Fruit fly (Drosophila melanogaster) whole organism, embryonic: ENCODE measurements around the gene CG1273.
A peak's percentile ranks its signal among the peaks of the same experiment; 100 is the strongest.

Experiments used
- Blimp-1 ChIP-seq: fragments of 200-800 bp; sonication (Bioruptor generic); optimal IDR thresholded peaks from 3 replicates; lab custom pipeline; 2018; ENCODE audit warnings: missing biosample characterization, missing genetic modification characterization, mild to moderate bottlenecking, moderate library complexity, missing genetic modification reagents
- CG10147 ChIP-seq: fragments of 200-800 bp; sonication (Bioruptor generic); optimal IDR thresholded peaks from 2 replicates; lab custom pipeline; 2019; ENCODE audit warnings: missing biosample characterization, mild to moderate bottlenecking, missing genetic modification characterization, moderate library complexity
- CG11247 ChIP-seq: fragments of 200-800 bp; sonication (Bioruptor generic); IDR thresholded peaks from 2 replicates; pipeline ENCODE4 v1.3.6; 2022; ENCODE audit warnings: missing biosample characterization, missing genetic modification characterization
- CG11723 ChIP-seq: fragments of 200-800 bp; sonication (Bioruptor generic); optimal IDR thresholded peaks from 2 replicates; lab custom pipeline; 2017; ENCODE audit warnings: missing biosample characterization, mild to moderate bottlenecking, missing genetic modification characterization
- CG12104 ChIP-seq: fragments of 200-800 bp; sonication (Bioruptor generic); optimal IDR thresholded peaks from 3 replicates; lab custom pipeline; 2016; ENCODE audit warnings: missing biosample characterization, missing genetic modification characterization
- CG12155 ChIP-seq: fragments of 200-800 bp; sonication (Bioruptor generic); optimal IDR thresholded peaks from 3 replicates; lab custom pipeline; 2016; ENCODE audit warnings: missing biosample characterization, missing genetic modification characterization
- CG13123 ChIP-seq: fragments of 200-800 bp; sonication (Bioruptor generic); optimal IDR thresholded peaks from 2 replicates; lab custom pipeline; 2016; ENCODE audit warnings: missing biosample characterization, missing genetic modification characterization
- CG13296 ChIP-seq: fragments of 200-800 bp; sonication (Bioruptor generic); optimal IDR thresholded peaks from 3 replicates; lab custom pipeline; 2018; ENCODE audit warnings: missing biosample characterization, mild to moderate bottlenecking, missing genetic modification characterization
- CG13424 ChIP-seq: fragments of 200-800 bp; sonication (Bioruptor generic); optimal IDR thresholded peaks from 2 replicates; lab custom pipeline; 2019; ENCODE audit warnings: missing biosample characterization, mild to moderate bottlenecking, missing genetic modification characterization, moderate library complexity
- CG14441 ChIP-seq: fragments of 200-800 bp; sonication (Bioruptor generic); IDR thresholded peaks from 2 replicates; pipeline ENCODE4 v1.3.6; 2022; ENCODE audit warnings: missing biosample characterization, missing genetic modification characterization
- CG14965 ChIP-seq: fragments of 200-800 bp; sonication (Bioruptor generic); optimal IDR thresholded peaks from 2 replicates; lab custom pipeline; 2016; ENCODE audit warnings: missing biosample characterization, missing genetic modification characterization, borderline replicate concordance
- CG15011 ChIP-seq: fragments of 200-800 bp; sonication (Bioruptor generic); optimal IDR thresholded peaks from 3 replicates; lab custom pipeline; 2018; ENCODE audit warnings: missing biosample characterization, mild to moderate bottlenecking, missing genetic modification characterization
- CG15479 ChIP-seq: fragments of 200-800 bp; sonication (Bioruptor generic); optimal IDR thresholded peaks from 3 replicates; lab custom pipeline; 2019; ENCODE audit warnings: missing biosample characterization, mild to moderate bottlenecking, missing genetic modification characterization, moderate library complexity
- CG1603 ChIP-seq: fragments of 200-800 bp; sonication (Bioruptor generic); optimal IDR thresholded peaks from 2 replicates; lab custom pipeline; 2019; ENCODE audit warnings: missing biosample characterization, mild to moderate bottlenecking, missing genetic modification characterization, moderate library complexity
- CG17568 ChIP-seq: fragments of 200-800 bp; sonication (Bioruptor generic); optimal IDR thresholded peaks from 2 replicates; lab custom pipeline; 2018; ENCODE audit warnings: missing biosample characterization, mild to moderate bottlenecking, missing genetic modification characterization, moderate library complexity
- CG30403 ChIP-seq: fragments of 200-800 bp; sonication (Bioruptor generic); optimal IDR thresholded peaks from 3 replicates; lab custom pipeline; 2016; ENCODE audit warnings: missing biosample characterization, missing genetic modification characterization
- CG31224 ChIP-seq: fragments of 200-800 bp; sonication (Bioruptor generic); IDR thresholded peaks from 2 replicates; pipeline ENCODE4 v1.3.6; 2022; ENCODE audit warnings: missing biosample characterization, missing genetic modification characterization
- CG31388 ChIP-seq: fragments of 200-800 bp; sonication (Bioruptor generic); optimal IDR thresholded peaks from 2 replicates; lab custom pipeline; 2016; ENCODE audit warnings: missing biosample characterization, missing genetic modification characterization
- CG33213 ChIP-seq: fragments of 200-800 bp; sonication (Bioruptor generic); optimal IDR thresholded peaks from 3 replicates; lab custom pipeline; 2016; ENCODE audit warnings: missing biosample characterization, missing genetic modification characterization
- CG3838 ChIP-seq: fragments of 200-800 bp; sonication (Bioruptor generic); optimal IDR thresholded peaks from 3 replicates; lab custom pipeline; 2016; ENCODE audit warnings: missing biosample characterization, missing genetic modification characterization
- CG4282 ChIP-seq: fragments of 200-800 bp; sonication (Bioruptor generic); optimal IDR thresholded peaks from 2 replicates; lab custom pipeline; 2016; ENCODE audit warnings: missing biosample characterization, missing genetic modification characterization
- CG6272 ChIP-seq: fragments of 200-800 bp; sonication (Bioruptor generic); IDR thresholded peaks from 2 replicates; pipeline ENCODE4 v1.3.6; 2022; ENCODE audit warnings: missing biosample characterization, missing genetic modification characterization
- CG6791 ChIP-seq: fragments of 200-800 bp; sonication (Bioruptor generic); IDR thresholded peaks from 3 replicates; pipeline ENCODE4 v1.3.6; 2022; ENCODE audit warnings: missing biosample characterization, missing genetic modification characterization; ENCODE audit not compliant: partially characterized antibody
- CG7357 ChIP-seq: fragments of 200-800 bp; sonication (Bioruptor generic); IDR thresholded peaks from 3 replicates; pipeline ENCODE4 v1.3.6; 2022; ENCODE audit warnings: missing biosample characterization, missing genetic modification characterization
- CG7745 ChIP-seq: fragments of 200-800 bp; sonication (Bioruptor generic); optimal IDR thresholded peaks from 2 replicates; lab custom pipeline; 2018; ENCODE audit warnings: missing biosample characterization, mild to moderate bottlenecking, missing genetic modification characterization, moderate library complexity
- CG7839 ChIP-seq: fragments of 200-800 bp; sonication (Bioruptor generic); optimal IDR thresholded peaks from 3 replicates; lab custom pipeline; 2018; ENCODE audit warnings: missing biosample characterization, mild to moderate bottlenecking, missing genetic modification characterization, moderate library complexity
- CTCF ChIP-seq: fragments of 200-800 bp; sonication (Bioruptor generic); optimal IDR thresholded peaks from 2 replicates; lab custom pipeline; 2017; ENCODE audit warnings: missing biosample characterization, mild to moderate bottlenecking, missing genetic modification characterization, moderate library complexity
- Chrac-16 ChIP-seq: fragments of 200-800 bp; sonication (Bioruptor generic); optimal IDR thresholded peaks from 3 replicates; lab custom pipeline; 2016; ENCODE audit warnings: missing biosample characterization, missing genetic modification characterization
- Dek ChIP-seq: fragments of 200-800 bp; sonication (Bioruptor generic); optimal IDR thresholded peaks from 3 replicates; lab custom pipeline; 2019; ENCODE audit warnings: missing biosample characterization, mild to moderate bottlenecking, missing genetic modification characterization, moderate library complexity
- Ets97D ChIP-seq: fragments of 200-800 bp; sonication (Bioruptor generic); optimal IDR thresholded peaks from 3 replicates; lab custom pipeline; 2016; ENCODE audit warnings: missing biosample characterization, missing genetic modification characterization
- Fer1 ChIP-seq: fragments of 200-800 bp; sonication (Bioruptor generic); optimal IDR thresholded peaks from 2 replicates; lab custom pipeline; 2017; ENCODE audit warnings: missing biosample characterization, mild to moderate bottlenecking, missing genetic modification characterization
- H15 ChIP-seq: fragments of 200-800 bp; sonication (Bioruptor generic); IDR thresholded peaks from 3 replicates; pipeline ENCODE4 v1.3.6; 2022; ENCODE audit warnings: missing biosample characterization, missing genetic modification characterization
- Hr78 ChIP-seq, 2 experiments: fragments of 200-800 bp in 1 of 2; fragments of >200 bp in 1 of 2; sonication (Bioruptor generic) in 1 of 2; optimal IDR thresholded peaks; 2 replicates each; lab custom pipeline; 2017 to 2019; ENCODE audit warnings: missing biosample characterization in 2 of 2, missing genetic modification characterization in 2 of 2, mild to moderate bottlenecking in 1 of 2, moderate library complexity in 1 of 2
- NK7.1 ChIP-seq: fragments of 200-800 bp; sonication (Bioruptor generic); optimal IDR thresholded peaks from 3 replicates; lab custom pipeline; 2016; ENCODE audit warnings: missing biosample characterization, missing genetic modification characterization
- Pdp1 ChIP-seq, 2 experiments: fragments of 200-800 bp; sonication (Bioruptor generic); optimal IDR thresholded peaks; 3 replicates each; lab custom pipeline; 2016; ENCODE audit warnings: missing biosample characterization in 2 of 2, missing genetic modification characterization in 2 of 2, mild to moderate bottlenecking in 1 of 2, moderate library complexity in 1 of 2
- Stat92E ChIP-seq, 3 experiments: fragments of >200 bp in 2 of 3; fragments of 200-800 bp in 1 of 3; sonication (Bioruptor generic) in 1 of 3; optimal IDR thresholded peaks; 2 replicates each; lab custom pipeline; 2017 to 2019; ENCODE audit warnings: missing biosample characterization in 3 of 3, missing genetic modification characterization in 3 of 3, mild to moderate bottlenecking in 1 of 3, moderate library complexity in 1 of 3
- Vsx1 ChIP-seq: fragments of 200-800 bp; sonication (Bioruptor generic); optimal IDR thresholded peaks from 2 replicates; lab custom pipeline; 2017; ENCODE audit warnings: missing biosample characterization, mild to moderate bottlenecking, missing genetic modification characterization, missing genetic modification reagents
- bbx ChIP-seq: fragments of 200-800 bp; sonication (Bioruptor generic); IDR thresholded peaks from 2 replicates; pipeline ENCODE4 v1.3.6; 2022; ENCODE audit warnings: missing biosample characterization, missing genetic modification characterization; ENCODE audit not compliant: partially characterized antibody
- ems ChIP-seq: fragments of 200-800 bp; sonication (Bioruptor generic); optimal IDR thresholded peaks from 3 replicates; lab custom pipeline; 2016; ENCODE audit warnings: missing biosample characterization, missing genetic modification characterization
- fd96Cb ChIP-seq: fragments of 200-800 bp; sonication (Bioruptor generic); optimal IDR thresholded peaks from 2 replicates; lab custom pipeline; 2018; ENCODE audit warnings: missing biosample characterization, mild to moderate bottlenecking, missing genetic modification characterization, moderate library complexity
- insv ChIP-seq, 2 experiments: fragments of 200-800 bp; sonication (Bioruptor generic); optimal IDR thresholded peaks; 3 replicates each; lab custom pipeline; 2016 to 2018; ENCODE audit warnings: missing biosample characterization in 2 of 2, missing genetic modification characterization in 2 of 2
- jing ChIP-seq: fragments of 200-800 bp; sonication (Bioruptor generic); optimal IDR thresholded peaks from 2 replicates; lab custom pipeline; 2018; ENCODE audit warnings: missing biosample characterization, mild to moderate bottlenecking, missing genetic modification characterization
- nom ChIP-seq: fragments of 200-800 bp; sonication (Bioruptor generic); optimal IDR thresholded peaks from 2 replicates; lab custom pipeline; 2017; ENCODE audit warnings: missing biosample characterization, missing genetic modification characterization, mild to moderate bottlenecking, moderate library complexity, missing genetic modification reagents
- onecut ChIP-seq: fragments of 200-800 bp; sonication (Bioruptor generic); IDR thresholded peaks from 2 replicates; pipeline ENCODE4 v1.3.6; 2022; ENCODE audit warnings: missing biosample characterization, missing genetic modification characterization
- psq ChIP-seq: fragments of 200-800 bp; sonication (Bioruptor generic); optimal IDR thresholded peaks from 2 replicates; lab custom pipeline; 2017; ENCODE audit warnings: missing biosample characterization, missing genetic modification characterization
- pzg ChIP-seq: fragments of 200-800 bp; sonication (Bioruptor generic); optimal IDR thresholded peaks from 3 replicates; lab custom pipeline; 2018; ENCODE audit warnings: missing biosample characterization, mild to moderate bottlenecking, missing genetic modification characterization, moderate library complexity
- schlank ChIP-seq: fragments of 200-800 bp; sonication (Bioruptor generic); optimal IDR thresholded peaks from 2 replicates; lab custom pipeline; 2018; ENCODE audit warnings: missing biosample characterization, mild to moderate bottlenecking, missing genetic modification characterization
- slou ChIP-seq: fragments of 200-800 bp; sonication (Bioruptor generic); optimal IDR thresholded peaks from 3 replicates; lab custom pipeline; 2016; ENCODE audit warnings: missing biosample characterization, missing genetic modification characterization
- zfh2 ChIP-seq: fragments of 200-800 bp; sonication (Bioruptor generic); optimal IDR thresholded peaks from 2 replicates; lab custom pipeline; 2016; ENCODE audit warnings: missing biosample characterization, missing genetic modification characterization

Gene CG1273

dm6 chr3L:4228187-4228836, 35.2 kb upstream of the CG1273 start (continued):
- TF ChIP-seq bbx (GFP tag; lab: Robert Waterston, UW): no peak
- TF ChIP-seq Ets97D (GFP tag; lab: Kevin White, UChicago): peak; percentile 85
- peak; percentile 97 for TF ChIP-seq jing
- TF ChIP-seq CG14441 (GFP tag; lab: Robert Waterston, UW): peak; percentile 96
- peak; percentile 84 for TF ChIP-seq CG15011 (GFP tag; lab: Kevin White, UChicago)
- TF ChIP-seq CG10147 (GFP tag; lab: Kevin White, UChicago): peak; percentile 88
- no peak for TF ChIP-seq pzg
- peak; percentile 97 for TF ChIP-seq CG7839
- TF ChIP-seq CG12104 (GFP tag; lab: Kevin White, UChicago): peak; percentile 84
- TF ChIP-seq CTCF (GFP tag; lab: Kevin White, UChicago): peak; percentile 65
- TF ChIP-seq Pdp1 (GFP tag; optimal IDR thresholded peaks at IDR 0.05; lab: Kevin White, UChicago): peak; percentile 94
- peak; percentile 82 for TF ChIP-seq CG13296 (GFP tag; lab: Kevin White, UChicago)
- TF ChIP-seq CG17568 (GFP tag; lab: Kevin White, UChicago): peak; percentile 91
- TF ChIP-seq fd96Cb (tag; lab: Kevin White, UChicago): peak; percentile 96
- peak; percentile 85 for TF ChIP-seq CG12155 (GFP tag; lab: Kevin White, UChicago)
- TF ChIP-seq CG11247 (GFP tag; lab: Robert Waterston, UW): peak; percentile 93
- peak; percentile 97 for TF ChIP-seq Blimp-1 (GFP tag; lab: Kevin White, UChicago)
- TF ChIP-seq Stat92E (GFP tag; optimal IDR thresholded peaks at IDR 0.05; lab: Kevin White, UChicago): peak in 1 of 3 experiments; percentile 93
- TF ChIP-seq CG31388 (GFP tag; lab: Kevin White, UChicago): peak; percentile 93
- peak; percentile 94 for TF ChIP-seq Fer1 (GFP tag; lab: Kevin White, UChicago)
- TF ChIP-seq slou (GFP tag; lab: Kevin White, UChicago): peak; percentile 49
- peak; percentile 32 to 62 for TF ChIP-seq insv (GFP tag; optimal IDR thresholded peaks at IDR 0.05; lab: Kevin White, UChicago)
- TF ChIP-seq H15 (GFP tag; lab: Robert Waterston, UW): peak; percentile 97
- peak; percentile 99 for TF ChIP-seq Vsx1 (GFP tag; lab: Kevin White, UChicago)
- peak; percentile 94 for TF ChIP-seq NK7.1
- peak; percentile 53 for TF ChIP-seq CG7745
- peak; percentile 91 for TF ChIP-seq CG13123
- TF ChIP-seq CG6272 (GFP tag; lab: Robert Waterston, UW): peak; percentile 92
- TF ChIP-seq CG13424 (tag; lab: Kevin White, UChicago): peak; percentile 98
- peak; percentile 87 for TF ChIP-seq CG3838 (GFP tag; lab: Kevin White, UChicago)
- peak; percentile 82 for TF ChIP-seq CG31224 (GFP tag; lab: Robert Waterston, UW)
- peak; percentile 94 for TF ChIP-seq CG33213 (GFP tag; lab: Kevin White, UChicago)
- TF ChIP-seq CG7357: peak; percentile 90
- TF ChIP-seq CG1603: peak; percentile 98
- TF ChIP-seq ems: peak; percentile 95
- TF ChIP-seq CG11723 (GFP tag; lab: Kevin White, UChicago): peak; percentile 96
- peak; percentile 98 for TF ChIP-seq nom (GFP tag; lab: Kevin White, UChicago)
- TF ChIP-seq CG30403 (GFP tag; lab: Kevin White, UChicago): peak; percentile 95
- TF ChIP-seq onecut (GFP tag; lab: Robert Waterston, UW): peak; percentile 95
- TF ChIP-seq schlank (tag; lab: Kevin White, UChicago): peak; percentile 71
- peak; percentile 95 for TF ChIP-seq Chrac-16 (GFP tag; lab: Kevin White, UChicago)
- TF ChIP-seq psq (GFP tag; lab: Kevin White, UChicago): peak; percentile 92
- peak; percentile 72 for TF ChIP-seq CG14965
- no peak for TF ChIP-seq CG15479 (GFP tag; lab: Kevin White, UChicago)
- peak; percentile 92 for TF ChIP-seq Dek (tag; lab: Kevin White, UChicago)
- no peak for TF ChIP-seq CG6791 (GFP tag; lab: Robert Waterston, UW)
- TF ChIP-seq CG4282 (GFP tag; lab: Kevin White, UChicago): peak; percentile 75
- TF ChIP-seq Hr78 (GFP tag; optimal IDR thresholded peaks at IDR 0.05; lab: Kevin White, UChicago): peak in 1 of 2 experiments; percentile 92
- peak; percentile 20 for TF ChIP-seq zfh2 (GFP tag; lab: Kevin White, UChicago)
